Worm (Caenorhabditis elegans): ENCODE measurements around the gene M01B2.10.

The M01B2.10 gene

ce11 chrV:15293865-15294264 is 31.6 kb upstream of the M01B2.10 start, which contains the start of gene str-96:
TSS of gene str-96 (minus strand) at chrV:15293965.
- TF ChIP-seq ceh-28 (tag; optimal IDR thresholded peaks at IDR 0.05) (no peak), ceh-9 (tag; optimal IDR thresholded peaks at IDR 0.05) (no peak), elt-2 (tag; optimal IDR thresholded peaks at IDR 0.05) (no peak), ztf-4 (tag; optimal IDR thresholded peaks at IDR 0.05) (no peak)

ce11 chrV:15290995-15291394 is 28.8 kb upstream of the M01B2.10 start, which contains the start of gene cyp-34A2:
TSS of gene cyp-34A2 (minus strand) at chrV:15291095.
- TF ChIP-seq ceh-16 (tag; optimal IDR thresholded peaks at IDR 0.05) (no peak), fos-1 (tag; optimal IDR thresholded peaks at IDR 0.05) (no peak), pqm-1 (tag; optimal IDR thresholded peaks at IDR 0.05) (peak; percentile 0), ZK546.5 (tag; optimal IDR thresholded peaks at IDR 0.05) (no peak)

ce11 chrV:15287856-15288255 is 25.6 kb upstream of the M01B2.10 start, which contains the start of gene cyp-34A1:
TSS of gene cyp-34A1 (minus strand) at chrV:15287956.
- no peak for TF ChIP-seq aly-2 (tag; optimal IDR thresholded peaks at IDR 0.05)
- TF ChIP-seq ztf-11 (tag; optimal IDR thresholded peaks at IDR 0.05), result no peak
- peak; percentile 19 for TF ChIP-seq nhr-25 (tag; optimal IDR thresholded peaks at IDR 0.05)

- TF ChIP-seq nhr-25 (tag; optimal IDR thresholded peaks at IDR 0.05), result peak; percentile 74
- no peak for TF ChIP-seq ceh-9 (tag; optimal IDR thresholded peaks at IDR 0.05)
- TF ChIP-seq nhr-43 (tag; optimal IDR thresholded peaks at IDR 0.05; ENCODE audit: poor library complexity, severe bottlenecking), result no peak
- no peak for TF ChIP-seq nfya-1 (tag; optimal IDR thresholded peaks at IDR 0.05; ENCODE audit: insufficient read depth)
- no peak for TF ChIP-seq ceh-16 (tag; optimal IDR thresholded peaks at IDR 0.05)
Observed at ce11 chrV:15285984-15286383, 23.7 kb upstream of the M01B2.10 start.

- no peak for TF ChIP-seq egl-5 (tag; optimal IDR thresholded peaks at IDR 0.05)
- TF ChIP-seq tbx-2 (tag; optimal IDR thresholded peaks at IDR 0.05), result no peak
- TF ChIP-seq elt-2 (tag; optimal IDR thresholded peaks at IDR 0.05), result no peak
- no peak for TF ChIP-seq daf-12 (tag; optimal IDR thresholded peaks at IDR 0.05)
- TF ChIP-seq ztf-11 (tag; optimal IDR thresholded peaks at IDR 0.05), result no peak
- no peak for TF ChIP-seq nhr-77 (tag; optimal IDR thresholded peaks at IDR 0.05)
- TF ChIP-seq ztf-4 (tag; optimal IDR thresholded peaks at IDR 0.05), result no peak
- TF ChIP-seq R02D3.7 (tag; optimal IDR thresholded peaks at IDR 0.05), result no peak
- no peak for TF ChIP-seq pha-4 (tag; optimal IDR thresholded peaks at IDR 0.05)
- TF ChIP-seq nhr-12 (tag; optimal IDR thresholded peaks at IDR 0.05), result no peak
- no peak for TF ChIP-seq mml-1 (tag; optimal IDR thresholded peaks at IDR 0.05)
- TF ChIP-seq lin-39 (tag; optimal IDR thresholded peaks at IDR 0.05), result no peak
- TF ChIP-seq egl-27 (tag; optimal IDR thresholded peaks at IDR 0.05), result no peak
- no peak for TF ChIP-seq elt-1 (tag; optimal IDR thresholded peaks at IDR 0.05)
- no peak for TF ChIP-seq fkh-10 (GFP tag; optimal IDR thresholded peaks at IDR 0.05)
Observed at ce11 chrV:15281279-15281949, 19.2 kb upstream of the M01B2.10 start, which contains the start of the genes srw-19 and srx-51. TSS of gene srw-19 (minus strand) at chrV:15281379. TSS of gene srx-51 (plus strand) at chrV:15281899.

- TF ChIP-seq ceh-16 (tag; optimal IDR thresholded peaks at IDR 0.05) (no peak), elt-2 (tag; optimal IDR thresholded peaks at IDR 0.05) (no peak), mml-1 (tag; optimal IDR thresholded peaks at IDR 0.05) (no peak), egl-27 (tag; optimal IDR thresholded peaks at IDR 0.05) (no peak)
Observed at ce11 chrV:15276915-15277314, 14.7 kb upstream of the M01B2.10 start, which contains the start of gene srw-17. TSS of gene srw-17 (minus strand) at chrV:15277015.

ce11 chrV:15274757-15275156 is 12.5 kb upstream of the M01B2.10 start, which contains the start of gene srw-16:
TSS of gene srw-16 (minus strand) at chrV:15274857.
- TF ChIP-seq mdl-1 (tag; optimal IDR thresholded peaks at IDR 0.05) (no peak), lin-39 (tag; optimal IDR thresholded peaks at IDR 0.05) (no peak), elt-3 (tag; optimal IDR thresholded peaks at IDR 0.05) (no peak)

All from whole organism, L3 larva.